Worm (Caenorhabditis elegans) whole organism, mixed stage, embryonic: ENCODE results near the gene F52G3.7.

Source experiments
- blmp-1 ChIP-seq: fragments of 150-350 bp; optimal IDR thresholded peaks from 2 replicates; lab custom pipeline; 2014; ENCODE audit warnings: missing biosample characterization, missing genetic modification characterization
- ces-1 ChIP-seq: fragments of 150-350 bp; optimal IDR thresholded peaks from 2 replicates; lab custom pipeline; 2014; ENCODE audit warnings: missing biosample characterization, missing genetic modification reagents, missing genetic modification characterization
- cnd-1 ChIP-seq: fragments of 200-800 bp; sonication (Bioruptor generic); optimal IDR thresholded peaks from 2 replicates; lab custom pipeline; 2018; ENCODE audit warnings: mild to moderate bottlenecking, missing genetic modification characterization, missing compliant biosample characterization
- drap-1 ChIP-seq: fragments of 200-800 bp; sonication (Bioruptor generic); optimal IDR thresholded peaks from 3 replicates; lab custom pipeline; 2018; ENCODE audit warnings: mild to moderate bottlenecking, missing genetic modification characterization, missing compliant biosample characterization
- hlh-1 ChIP-seq: fragments of 150-350 bp; optimal IDR thresholded peaks from 2 replicates; lab custom pipeline; 2014; ENCODE audit warnings: missing biosample characterization, missing genetic modification reagents, missing genetic modification characterization
- lin-13 ChIP-seq: fragments of 150-350 bp; optimal IDR thresholded peaks from 2 replicates; lab custom pipeline; 2014; ENCODE audit warnings: missing biosample characterization, missing genetic modification characterization
- lin-32 ChIP-seq: fragments of 200-800 bp; sonication (Bioruptor generic); optimal IDR thresholded peaks from 2 replicates; lab custom pipeline; 2018; ENCODE audit warnings: mild to moderate bottlenecking, missing genetic modification characterization, missing compliant biosample characterization
- nhr-237 ChIP-seq: fragments of 150-350 bp; optimal IDR thresholded peaks from 2 replicates; lab custom pipeline; 2014; ENCODE audit warnings: missing biosample characterization, missing genetic modification characterization
- nhr-76 ChIP-seq: sonication (generic microtip); optimal IDR thresholded peaks from 2 replicates; lab custom pipeline; 2017; ENCODE audit warnings: missing biosample characterization, missing genetic modification characterization
- snpc-4 ChIP-seq: fragments of 150-350 bp; optimal IDR thresholded peaks from 2 replicates; lab custom pipeline; 2014; ENCODE audit warnings: missing biosample characterization, missing genetic modification characterization
- unc-120 ChIP-seq: sonication (generic microtip); optimal IDR thresholded peaks from 2 replicates; lab custom pipeline; 2017; ENCODE audit warnings: missing genetic modification characterization, missing compliant biosample characterization; ENCODE audit not compliant: poor library complexity, severe bottlenecking
- unc-39 ChIP-seq: fragments of 150-350 bp; optimal IDR thresholded peaks from 2 replicates; lab custom pipeline; 2014; ENCODE audit warnings: missing biosample characterization, missing genetic modification characterization
- unc-62 ChIP-seq: fragments of 150-350 bp; optimal IDR thresholded peaks from 2 replicates; lab custom pipeline; 2014; ENCODE audit warnings: missing biosample characterization, missing genetic modification reagents, missing genetic modification characterization
- ztf-11 ChIP-seq: fragments of 150-350 bp; optimal IDR thresholded peaks from 2 replicates; lab custom pipeline; 2014; ENCODE audit warnings: missing biosample characterization, missing genetic modification characterization

ce11 chrX:16942316-16942715, 21.4 kb upstream of the F52G3.7 start:
- no peak for TF ChIP-seq unc-62 (GFP tag; lab: Kevin White, UChicago)
- no peak for TF ChIP-seq blmp-1 (tag; lab: Kevin White, UChicago)
- no peak for TF ChIP-seq unc-39 (tag; lab: Kevin White, UChicago)
- no peak for TF ChIP-seq unc-120
- TF ChIP-seq snpc-4 (tag; lab: Kevin White, UChicago) = no peak
- no peak for TF ChIP-seq nhr-237 (tag; lab: Kevin White, UChicago)
- no peak for TF ChIP-seq lin-32 (GFP tag; lab: Kevin White, UChicago)
- TF ChIP-seq drap-1 (GFP tag; lab: Kevin White, UChicago) = no peak
- TF ChIP-seq ztf-11 (tag; lab: Kevin White, UChicago) = no peak
- no peak for TF ChIP-seq ces-1 (GFP tag; lab: Kevin White, UChicago)
- TF ChIP-seq lin-13 (tag; lab: Kevin White, UChicago) = no peak
- TF ChIP-seq hlh-1 (tag; lab: Kevin White, UChicago) = no peak
- no peak for TF ChIP-seq nhr-76 (tag; lab: Kevin White, UChicago)
- TF ChIP-seq cnd-1 (tag; lab: Kevin White, UChicago) = no peak
